Worm (Caenorhabditis elegans) whole organism, L2 larva: ENCODE data around the gene M03F4.4.

ENCODE experiments used
- alr-1 ChIP-seq: fragments of 150-350 bp; optimal IDR thresholded peaks from 2 replicates; lab custom pipeline; 2014; ENCODE audit warnings: missing biosample characterization, missing genetic modification characterization
- blmp-1 ChIP-seq: sonication (generic microtip); optimal IDR thresholded peaks from 2 replicates; lab custom pipeline; 2017; ENCODE audit warnings: missing genetic modification characterization, mild to moderate bottlenecking, missing compliant biosample characterization, antibody characterized with exemption, moderate library complexity; ENCODE audit not compliant: insufficient read depth
- crh-2 ChIP-seq: sonication (generic microtip); optimal IDR thresholded peaks from 2 replicates; lab custom pipeline; 2017; ENCODE audit warnings: missing biosample characterization, missing genetic modification characterization
- egl-27 ChIP-seq: sonication (generic microtip); optimal IDR thresholded peaks from 3 replicates; lab custom pipeline; 2017; ENCODE audit warnings: missing biosample characterization, missing genetic modification reagents, missing genetic modification characterization
- elt-1 ChIP-seq: fragments of 150-350 bp; optimal IDR thresholded peaks from 2 replicates; lab custom pipeline; 2014; ENCODE audit warnings: missing biosample characterization, missing genetic modification characterization
- lin-13 ChIP-seq: fragments of 150-350 bp; optimal IDR thresholded peaks from 2 replicates; lab custom pipeline; 2014; ENCODE audit warnings: missing biosample characterization, missing genetic modification reagents, missing genetic modification characterization
- mbf-1 ChIP-seq: sonication (generic microtip); optimal IDR thresholded peaks from 2 replicates; lab custom pipeline; 2017; ENCODE audit warnings: missing biosample characterization, missing genetic modification characterization
- nhr-11 ChIP-seq: fragments of 150-350 bp; optimal IDR thresholded peaks from 2 replicates; lab custom pipeline; 2014; ENCODE audit warnings: missing biosample characterization, missing genetic modification characterization
- nhr-237 ChIP-seq: fragments of 150-350 bp; optimal IDR thresholded peaks from 2 replicates; lab custom pipeline; 2014; ENCODE audit warnings: missing biosample characterization, missing genetic modification characterization

DNA sequence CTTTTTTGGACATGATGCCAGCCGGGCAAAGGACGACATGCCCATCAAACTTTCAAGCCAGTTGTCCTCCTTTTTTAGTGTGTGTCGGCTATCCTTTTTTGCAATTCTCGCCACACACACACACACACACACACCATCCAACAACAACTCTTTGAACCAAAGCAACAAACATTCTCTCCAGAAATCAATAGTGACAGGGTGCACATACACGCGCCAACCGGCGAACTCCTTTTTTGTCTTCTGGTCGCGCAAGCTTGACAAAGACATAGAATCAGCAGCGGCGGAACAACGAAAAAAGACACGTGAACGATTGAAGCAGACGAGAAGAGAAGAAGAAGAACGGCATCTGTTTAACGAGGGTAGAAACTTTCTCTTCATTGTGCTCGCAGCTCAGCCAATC is 23.8 kb upstream of the M03F4.4 start:
- TF ChIP-seq elt-1 (tag; lab: Kevin White, UChicago): no peak
- no peak for TF ChIP-seq crh-2 (tag; lab: Kevin White, UChicago)
- TF ChIP-seq lin-13 (GFP tag; lab: Kevin White, UChicago): no peak
- TF ChIP-seq egl-27 (tag; lab: Kevin White, UChicago): no peak
- TF ChIP-seq blmp-1: no peak
- no peak for TF ChIP-seq nhr-237 (tag; lab: Kevin White, UChicago)
- no peak for TF ChIP-seq alr-1 (tag; lab: Kevin White, UChicago)
- no peak for TF ChIP-seq nhr-11
- no peak for TF ChIP-seq mbf-1 (tag; lab: Kevin White, UChicago)
